Fruit fly (Drosophila melanogaster) whole organism, embryonic: ENCODE measurements around the gene CG45307.

ENCODE experiments used
- BEAF-32 ChIP-seq: fragments of 200-800 bp; sonication (Bioruptor generic); optimal IDR thresholded peaks from 3 replicates; lab custom pipeline; 2017; ENCODE audit warnings: missing biosample characterization, missing genetic modification characterization, mild to moderate bottlenecking, moderate library complexity, missing genetic modification reagents
- Blimp-1 ChIP-seq: fragments of 200-800 bp; sonication (Bioruptor generic); optimal IDR thresholded peaks from 3 replicates; lab custom pipeline; 2018; ENCODE audit warnings: missing biosample characterization, missing genetic modification characterization, mild to moderate bottlenecking, moderate library complexity, missing genetic modification reagents
- BtbVII ChIP-seq: fragments of 200-800 bp; sonication (Bioruptor generic); optimal IDR thresholded peaks from 3 replicates; lab custom pipeline; 2017; ENCODE audit warnings: missing biosample characterization, mild to moderate bottlenecking, missing genetic modification characterization
- CG15479 ChIP-seq: fragments of 200-800 bp; sonication (Bioruptor generic); optimal IDR thresholded peaks from 3 replicates; lab custom pipeline; 2019; ENCODE audit warnings: missing biosample characterization, mild to moderate bottlenecking, missing genetic modification characterization, moderate library complexity
- CG1602 ChIP-seq: fragments of 200-800 bp; sonication (Bioruptor generic); optimal IDR thresholded peaks from 3 replicates; lab custom pipeline; 2016; ENCODE audit warnings: missing biosample characterization, missing genetic modification characterization
- CG16813 ChIP-seq: fragments of 200-800 bp; sonication (Bioruptor generic); IDR thresholded peaks from 3 replicates; pipeline ENCODE4 v1.3.6; 2022; ENCODE audit warnings: missing biosample characterization, missing genetic modification characterization; ENCODE audit not compliant: partially characterized antibody
- CG17359 ChIP-seq: fragments of 200-800 bp; sonication (Bioruptor generic); optimal IDR thresholded peaks from 3 replicates; lab custom pipeline; 2018; ENCODE audit warnings: missing biosample characterization, mild to moderate bottlenecking, missing genetic modification characterization, moderate library complexity
- CG1832 ChIP-seq: fragments of 200-800 bp; sonication (Bioruptor generic); optimal IDR thresholded peaks from 2 replicates; lab custom pipeline; 2017; ENCODE audit warnings: missing biosample characterization, mild to moderate bottlenecking, missing genetic modification characterization, inconsistent platforms
- CG2116 ChIP-seq: fragments of 200-800 bp; sonication (Bioruptor generic); optimal IDR thresholded peaks from 3 replicates; lab custom pipeline; 2018; ENCODE audit warnings: missing biosample characterization, mild to moderate bottlenecking, missing genetic modification characterization
- CG2120 ChIP-seq: fragments of 200-800 bp; sonication (Bioruptor generic); optimal IDR thresholded peaks from 3 replicates; lab custom pipeline; 2016; ENCODE audit warnings: missing biosample characterization, missing genetic modification characterization
- CG2678 ChIP-seq: fragments of 200-800 bp; sonication (Bioruptor generic); optimal IDR thresholded peaks from 3 replicates; lab custom pipeline; 2019; ENCODE audit warnings: missing biosample characterization, mild to moderate bottlenecking, missing genetic modification characterization, moderate library complexity
- CG2712 ChIP-seq: fragments of 200-800 bp; optimal IDR thresholded peaks from 3 replicates; lab custom pipeline; 2019; ENCODE audit warnings: missing biosample characterization, mild to moderate bottlenecking, missing genetic modification characterization, moderate library complexity
- CG30431 ChIP-seq: fragments of 200-800 bp; sonication (Bioruptor generic); optimal IDR thresholded peaks from 2 replicates; lab custom pipeline; 2017; ENCODE audit warnings: missing biosample characterization, missing genetic modification characterization
- CG6765 ChIP-seq: fragments of 200-800 bp; sonication (Bioruptor generic); optimal IDR thresholded peaks from 3 replicates; lab custom pipeline; 2017; ENCODE audit warnings: missing biosample characterization, mild to moderate bottlenecking, missing genetic modification characterization
- CG6813 ChIP-seq: fragments of 200-800 bp; sonication (Bioruptor generic); optimal IDR thresholded peaks from 2 replicates; lab custom pipeline; 2017; ENCODE audit warnings: missing biosample characterization, missing genetic modification characterization, mild to moderate bottlenecking, moderate library complexity, missing genetic modification reagents
- CG8290 ChIP-seq, 3 experiments: fragments of 200-800 bp; sonication (Bioruptor generic); optimal IDR thresholded peaks; 2 replicates each; lab custom pipeline; 2016 to 2019; ENCODE audit warnings: missing biosample characterization in 3 of 3, missing genetic modification characterization in 3 of 3, mild to moderate bottlenecking in 2 of 3, moderate library complexity in 1 of 3
- CG8765 ChIP-seq: fragments of 200-800 bp; sonication (Bioruptor generic); IDR thresholded peaks from 2 replicates; pipeline ENCODE4 v1.3.6; 2022; ENCODE audit warnings: missing biosample characterization, missing genetic modification characterization
- CG9215 ChIP-seq: fragments of 200-800 bp; sonication (Bioruptor generic); IDR thresholded peaks from 2 replicates; pipeline ENCODE4 v1.3.6; 2022; ENCODE audit warnings: missing biosample characterization, missing genetic modification characterization
- CG9437 ChIP-seq: fragments of 200-800 bp; sonication (Bioruptor generic); optimal IDR thresholded peaks from 2 replicates; lab custom pipeline; 2018; ENCODE audit warnings: missing biosample characterization, mild to moderate bottlenecking, missing genetic modification characterization
- CTCF ChIP-seq: fragments of 200-800 bp; sonication (Bioruptor generic); optimal IDR thresholded peaks from 2 replicates; lab custom pipeline; 2017; ENCODE audit warnings: missing biosample characterization, mild to moderate bottlenecking, missing genetic modification characterization, moderate library complexity
- Camta ChIP-seq: fragments of 200-800 bp; sonication (Bioruptor generic); optimal IDR thresholded peaks from 2 replicates; lab custom pipeline; 2016; ENCODE audit warnings: missing biosample characterization, missing genetic modification characterization
- Dll ChIP-seq: fragments of 200-800 bp; sonication (Bioruptor generic); IDR thresholded peaks from 4 replicates; pipeline ENCODE4 v1.3.6; 2022; ENCODE audit warnings: missing biosample characterization, missing genetic modification characterization; ENCODE audit not compliant: partially characterized antibody
- Doc2 ChIP-seq: fragments of 200-800 bp; sonication (Bioruptor generic); IDR thresholded peaks from 2 replicates; pipeline ENCODE4 v1.3.6; 2022; ENCODE audit warnings: missing biosample characterization, missing genetic modification characterization
- Elba2 ChIP-seq: fragments of 200-800 bp; sonication (Bioruptor generic); optimal IDR thresholded peaks from 3 replicates; lab custom pipeline; 2016; ENCODE audit warnings: missing biosample characterization, missing genetic modification characterization
- Fer3 ChIP-seq: fragments of 200-800 bp; sonication (Bioruptor generic); optimal IDR thresholded peaks from 2 replicates; lab custom pipeline; 2018; ENCODE audit warnings: missing biosample characterization, mild to moderate bottlenecking, missing genetic modification characterization, moderate library complexity
- NC2β ChIP-seq: fragments of 200-800 bp; sonication (Bioruptor generic); optimal IDR thresholded peaks from 2 replicates; lab custom pipeline; 2016; ENCODE audit warnings: missing biosample characterization, missing genetic modification characterization
- NfI ChIP-seq: fragments of 200-800 bp; sonication (Bioruptor generic); optimal IDR thresholded peaks from 3 replicates; lab custom pipeline; 2018; ENCODE audit warnings: missing biosample characterization, mild to moderate bottlenecking, missing genetic modification characterization, moderate library complexity
- Oaz ChIP-seq: fragments of 200-800 bp; sonication (Bioruptor generic); IDR thresholded peaks from 2 replicates; pipeline ENCODE4 v1.3.6; 2022; ENCODE audit warnings: missing biosample characterization, missing genetic modification characterization
- Ptx1 ChIP-seq: fragments of 200-800 bp; sonication (Bioruptor generic); IDR thresholded peaks from 2 replicates; pipeline ENCODE4 v1.3.6; 2022; ENCODE audit warnings: missing biosample characterization, missing genetic modification characterization
- Ssrp ChIP-seq: fragments of 200-800 bp; sonication (Bioruptor generic); optimal IDR thresholded peaks from 2 replicates; lab custom pipeline; 2018; ENCODE audit warnings: missing biosample characterization, mild to moderate bottlenecking, missing genetic modification characterization, moderate library complexity
- Xbp1 ChIP-seq: fragments of 200-800 bp; sonication (Bioruptor generic); optimal IDR thresholded peaks from 3 replicates; lab custom pipeline; 2016; ENCODE audit warnings: missing biosample characterization, mild to moderate bottlenecking, missing genetic modification characterization
- Xrp1 ChIP-seq: fragments of 200-800 bp; sonication (Bioruptor generic); IDR thresholded peaks from 2 replicates; pipeline ENCODE4 v1.3.6; 2022; ENCODE audit warnings: missing biosample characterization, missing genetic modification characterization
- bbx ChIP-seq: fragments of 200-800 bp; sonication (Bioruptor generic); IDR thresholded peaks from 2 replicates; pipeline ENCODE4 v1.3.6; 2022; ENCODE audit warnings: missing biosample characterization, missing genetic modification characterization; ENCODE audit not compliant: partially characterized antibody
- danr ChIP-seq: fragments of 200-800 bp; sonication (Bioruptor generic); IDR thresholded peaks from 2 replicates; pipeline ENCODE4 v1.3.6; 2022; ENCODE audit warnings: missing biosample characterization, missing genetic modification characterization
- en ChIP-seq: fragments of 200-800 bp; sonication (Bioruptor generic); optimal IDR thresholded peaks from 2 replicates; lab custom pipeline; 2016; ENCODE audit warnings: missing biosample characterization, missing genetic modification characterization
- esg ChIP-seq: fragments of 200-800 bp; sonication (Bioruptor generic); conservative IDR thresholded peaks from 2 replicates; pipeline ENCODE4 v1.3.6; 2022; ENCODE audit warnings: missing biosample characterization, missing genetic modification characterization
- gsb ChIP-seq: fragments of 200-800 bp; sonication (Bioruptor generic); IDR thresholded peaks from 2 replicates; pipeline ENCODE4 v1.3.6; 2022; ENCODE audit warnings: missing biosample characterization, missing genetic modification characterization
- insv ChIP-seq, 2 experiments: fragments of 200-800 bp; sonication (Bioruptor generic); optimal IDR thresholded peaks; 3 replicates each; lab custom pipeline; 2016 to 2018; ENCODE audit warnings: missing biosample characterization in 2 of 2, missing genetic modification characterization in 2 of 2
- nmo ChIP-seq: fragments of 200-800 bp; sonication (Bioruptor generic); optimal IDR thresholded peaks from 2 replicates; lab custom pipeline; 2018; ENCODE audit warnings: missing biosample characterization, mild to moderate bottlenecking, missing genetic modification characterization, moderate library complexity
- nom ChIP-seq: fragments of 200-800 bp; sonication (Bioruptor generic); optimal IDR thresholded peaks from 2 replicates; lab custom pipeline; 2017; ENCODE audit warnings: missing biosample characterization, missing genetic modification characterization, mild to moderate bottlenecking, moderate library complexity, missing genetic modification reagents
- org-1 ChIP-seq: fragments of 200-800 bp; sonication (Bioruptor generic); optimal IDR thresholded peaks from 2 replicates; lab custom pipeline; 2017; ENCODE audit warnings: missing biosample characterization, missing genetic modification characterization
- pfk ChIP-seq: fragments of 200-800 bp; sonication (Bioruptor generic); optimal IDR thresholded peaks from 2 replicates; lab custom pipeline; 2018; ENCODE audit warnings: missing biosample characterization, mild to moderate bottlenecking, missing genetic modification characterization, moderate library complexity
- pho ChIP-seq: fragments of 200-800 bp; sonication (Bioruptor generic); optimal IDR thresholded peaks from 2 replicates; lab custom pipeline; 2016; ENCODE audit warnings: missing biosample characterization, missing genetic modification characterization
- pros ChIP-seq: fragments of 200-800 bp; sonication (Bioruptor generic); optimal IDR thresholded peaks from 3 replicates; lab custom pipeline; 2019; ENCODE audit warnings: missing biosample characterization, mild to moderate bottlenecking, missing genetic modification characterization, moderate library complexity
- psq ChIP-seq: fragments of 200-800 bp; sonication (Bioruptor generic); optimal IDR thresholded peaks from 2 replicates; lab custom pipeline; 2017; ENCODE audit warnings: missing biosample characterization, missing genetic modification characterization
- so ChIP-seq: fragments of 200-800 bp; sonication (Bioruptor generic); IDR thresholded peaks from 3 replicates; pipeline ENCODE4 v1.3.6; 2022; ENCODE audit warnings: missing biosample characterization, missing genetic modification characterization
- stc ChIP-seq: fragments of 200-800 bp; sonication (Bioruptor generic); IDR thresholded peaks from 2 replicates; pipeline ENCODE4 v1.3.6; 2022; ENCODE audit warnings: missing biosample characterization, missing genetic modification characterization
- toy ChIP-seq: fragments of 200-800 bp; sonication (Bioruptor generic); IDR thresholded peaks from 2 replicates; pipeline ENCODE4 v1.3.6; 2022; ENCODE audit warnings: missing biosample characterization, missing genetic modification characterization
- tup ChIP-seq: fragments of 200-800 bp; sonication (Bioruptor generic); optimal IDR thresholded peaks from 2 replicates; lab custom pipeline; 2016; ENCODE audit warnings: missing biosample characterization, mild to moderate bottlenecking, missing genetic modification characterization, moderate library complexity
- zf30C ChIP-seq: fragments of 200-800 bp; sonication (Bioruptor generic); optimal IDR thresholded peaks from 3 replicates; lab custom pipeline; 2018; ENCODE audit warnings: missing biosample characterization, mild to moderate bottlenecking, missing genetic modification characterization
- zfh1 ChIP-seq: fragments of 200-800 bp; sonication (Bioruptor generic); IDR thresholded peaks from 3 replicates; pipeline ENCODE4 v1.3.6; 2022; ENCODE audit warnings: missing biosample characterization, missing genetic modification characterization

CG45307 gene

dm6 chr2L:8787575-8787974 is 35.7 kb upstream of the CG45307 start (continued):
- no peak for TF ChIP-seq CG6813 (GFP tag; lab: Kevin White, UChicago)
- TF ChIP-seq CG1832 (GFP tag; lab: Kevin White, UChicago): no peak
- TF ChIP-seq CG6765: no peak
- TF ChIP-seq BtbVII (GFP tag; lab: Kevin White, UChicago): no peak
- TF ChIP-seq CG8765: no peak
- peak; percentile 48 for TF ChIP-seq Blimp-1 (GFP tag; lab: Kevin White, UChicago)
- 0 out of 2 replicates have a peak, but pooled peaks have one; percentile 11 for TF ChIP-seq esg (GFP tag; lab: Robert Waterston, UW)
- no peak for TF ChIP-seq CTCF
- peak; percentile 46; the same call in 1 of the 2 replicates for TF ChIP-seq Xrp1 (GFP tag; lab: Robert Waterston, UW)
- TF ChIP-seq Fer3 (tag; lab: Kevin White, UChicago): no peak
- no peak for TF ChIP-seq gsb
- no peak for TF ChIP-seq CG15479
- TF ChIP-seq CG1602 (GFP tag; lab: Kevin White, UChicago): no peak
- TF ChIP-seq bbx (GFP tag; lab: Robert Waterston, UW): no peak
- no peak for TF ChIP-seq psq (GFP tag; lab: Kevin White, UChicago)
- TF ChIP-seq nom (GFP tag; lab: Kevin White, UChicago): no peak
- peak; percentile 23 for TF ChIP-seq Ptx1 (GFP tag; lab: Robert Waterston, UW)
- no peak for TF ChIP-seq CG16813 (GFP tag; lab: Robert Waterston, UW)
- no peak for TF ChIP-seq Doc2 (GFP tag; lab: Robert Waterston, UW)
- no peak for TF ChIP-seq pfk (GFP tag; lab: Kevin White, UChicago)
- no peak for TF ChIP-seq Camta
- TF ChIP-seq insv (GFP tag; optimal IDR thresholded peaks at IDR 0.05; lab: Kevin White, UChicago): no peak
- TF ChIP-seq nmo (GFP tag; lab: Kevin White, UChicago): peak; percentile 44
- TF ChIP-seq org-1: no peak
- TF ChIP-seq CG9215: no peak
- no peak for TF ChIP-seq Elba2 (GFP tag; lab: Kevin White, UChicago)
- peak; percentile 33 for TF ChIP-seq CG2678 (tag; lab: Kevin White, UChicago)
- no peak for TF ChIP-seq danr (GFP tag; lab: Robert Waterston, UW)
- TF ChIP-seq CG8290 (GFP tag; optimal IDR thresholded peaks at IDR 0.05; lab: Kevin White, UChicago): no peak
- no peak for TF ChIP-seq CG8290 (tag; optimal IDR thresholded peaks at IDR 0.05; lab: Kevin White, UChicago)
- peak; percentile 5 for TF ChIP-seq Xbp1 (GFP tag; lab: Kevin White, UChicago)
- peak; percentile 25 for TF ChIP-seq Ssrp (tag; lab: Kevin White, UChicago)
- TF ChIP-seq zf30C (GFP tag; lab: Kevin White, UChicago): peak; percentile 52
- no peak for TF ChIP-seq BEAF-32 (GFP tag; lab: Kevin White, UChicago)
- TF ChIP-seq NfI (GFP tag; lab: Kevin White, UChicago): no peak
- TF ChIP-seq Dll (GFP tag; lab: Robert Waterston, UW): no peak
- TF ChIP-seq Oaz: no peak
- TF ChIP-seq pho: no peak
- TF ChIP-seq CG2120 (GFP tag; lab: Kevin White, UChicago): no peak
- no peak for TF ChIP-seq CG2712 (tag; lab: Kevin White, UChicago)
- TF ChIP-seq CG30431 (GFP tag; lab: Kevin White, UChicago): no peak
- no peak for TF ChIP-seq NC2β (GFP tag; lab: Kevin White, UChicago)
- TF ChIP-seq toy (GFP tag; lab: Robert Waterston, UW): no peak
- no peak for TF ChIP-seq en (GFP tag; lab: Kevin White, UChicago)
- TF ChIP-seq so: no peak
- TF ChIP-seq zfh1 (GFP tag; lab: Robert Waterston, UW): peak; percentile 66; the same call in 2 of the 3 replicates
- TF ChIP-seq CG2116: no peak
- no peak for TF ChIP-seq pros (GFP tag; lab: Kevin White, UChicago)
- no peak for TF ChIP-seq tup (GFP tag; lab: Kevin White, UChicago)
- TF ChIP-seq CG9437: no peak
- no peak for TF ChIP-seq stc (GFP tag; lab: Robert Waterston, UW)
- no peak for TF ChIP-seq CG17359
